Fruit fly (Drosophila melanogaster) whole organism, embryonic: ENCODE data around the gene RpS28a.

Experiments
- C15 ChIP-seq: fragments of 200-800 bp; sonication (Bioruptor generic); IDR thresholded peaks from 3 replicates; pipeline ENCODE4 v1.3.6; 2022; ENCODE audit warnings: missing biosample characterization, missing genetic modification characterization
- CG10431 ChIP-seq: fragments of 200-800 bp; sonication (Bioruptor generic); optimal IDR thresholded peaks from 3 replicates; lab custom pipeline; 2018; ENCODE audit warnings: missing biosample characterization, mild to moderate bottlenecking, missing genetic modification characterization
- CG11247 ChIP-seq: fragments of 200-800 bp; sonication (Bioruptor generic); IDR thresholded peaks from 2 replicates; pipeline ENCODE4 v1.3.6; 2022; ENCODE audit warnings: missing biosample characterization, missing genetic modification characterization
- CG11723 ChIP-seq: fragments of 200-800 bp; sonication (Bioruptor generic); optimal IDR thresholded peaks from 2 replicates; lab custom pipeline; 2017; ENCODE audit warnings: missing biosample characterization, mild to moderate bottlenecking, missing genetic modification characterization
- CG13894 ChIP-seq: fragments of 200-800 bp; sonication (Bioruptor generic); optimal IDR thresholded peaks from 3 replicates; lab custom pipeline; 2018; ENCODE audit warnings: missing biosample characterization, mild to moderate bottlenecking, missing genetic modification characterization, moderate library complexity
- CG1529 ChIP-seq: fragments of 200-800 bp; sonication (Bioruptor generic); optimal IDR thresholded peaks from 3 replicates; lab custom pipeline; 2018; ENCODE audit warnings: missing biosample characterization, missing genetic modification characterization
- CG15514 ChIP-seq: fragments of 200-800 bp; sonication (Bioruptor generic); optimal IDR thresholded peaks from 3 replicates; lab custom pipeline; 2017; ENCODE audit warnings: missing biosample characterization, missing genetic modification characterization, mild to moderate bottlenecking, moderate library complexity, missing genetic modification reagents
- CG16815 ChIP-seq: fragments of 200-800 bp; sonication (Bioruptor generic); optimal IDR thresholded peaks from 3 replicates; lab custom pipeline; 2017; ENCODE audit warnings: missing biosample characterization, mild to moderate bottlenecking, missing genetic modification characterization
- CG17802 ChIP-seq: fragments of 200-800 bp; sonication (Bioruptor generic); optimal IDR thresholded peaks from 2 replicates; lab custom pipeline; 2018; ENCODE audit warnings: missing biosample characterization, mild to moderate bottlenecking, missing genetic modification characterization, moderate library complexity
- CG1792 ChIP-seq: fragments of 200-800 bp; sonication (Bioruptor generic); optimal IDR thresholded peaks from 2 replicates; lab custom pipeline; 2016; ENCODE audit warnings: missing biosample characterization, missing genetic modification characterization
- CG2129 ChIP-seq: fragments of 200-800 bp; sonication (Bioruptor generic); IDR thresholded peaks from 2 replicates; pipeline ENCODE4 v1.3.6; 2022; ENCODE audit warnings: missing biosample characterization, missing genetic modification characterization; ENCODE audit not compliant: partially characterized antibody
- CG2202 ChIP-seq: fragments of 200-800 bp; sonication (Bioruptor generic); optimal IDR thresholded peaks from 2 replicates; lab custom pipeline; 2018; ENCODE audit warnings: missing biosample characterization, mild to moderate bottlenecking, missing genetic modification characterization
- CG32767 ChIP-seq: fragments of 200-800 bp; sonication (Bioruptor generic); IDR thresholded peaks from 2 replicates; pipeline ENCODE4 v1.3.6; 2022; ENCODE audit warnings: missing biosample characterization, missing genetic modification characterization
- CG34224 ChIP-seq: fragments of 200-800 bp; sonication (Bioruptor generic); IDR thresholded peaks from 3 replicates; pipeline ENCODE4 v1.3.6; 2022; ENCODE audit warnings: missing biosample characterization, missing genetic modification characterization; ENCODE audit not compliant: partially characterized antibody
- CG7786 ChIP-seq: fragments of 200-800 bp; sonication (Bioruptor generic); optimal IDR thresholded peaks from 2 replicates; lab custom pipeline; 2016; ENCODE audit warnings: missing biosample characterization, missing genetic modification characterization
- CG7963 ChIP-seq: fragments of 200-800 bp; sonication (Bioruptor generic); IDR thresholded peaks from 3 replicates; pipeline ENCODE4 v1.3.6; 2022; ENCODE audit warnings: missing biosample characterization, missing genetic modification characterization; ENCODE audit not compliant: partially characterized antibody
- CG8359 ChIP-seq: fragments of 200-800 bp; sonication (Bioruptor generic); optimal IDR thresholded peaks from 2 replicates; lab custom pipeline; 2017; ENCODE audit warnings: missing biosample characterization, mild to moderate bottlenecking, missing genetic modification characterization, borderline replicate concordance
- CG9817 ChIP-seq: fragments of 200-800 bp; sonication (Bioruptor generic); optimal IDR thresholded peaks from 2 replicates; lab custom pipeline; 2018; ENCODE audit warnings: missing biosample characterization, mild to moderate bottlenecking, missing genetic modification characterization, moderate library complexity
- CTCF ChIP-seq: fragments of 200-800 bp; sonication (Bioruptor generic); optimal IDR thresholded peaks from 2 replicates; lab custom pipeline; 2017; ENCODE audit warnings: missing biosample characterization, mild to moderate bottlenecking, missing genetic modification characterization, moderate library complexity
- HLHmδ ChIP-seq: fragments of 200-800 bp; sonication (Bioruptor generic); optimal IDR thresholded peaks from 2 replicates; lab custom pipeline; 2018; ENCODE audit warnings: missing biosample characterization, mild to moderate bottlenecking, missing genetic modification characterization, moderate library complexity
- Lhr ChIP-seq: fragments of 200-800 bp; sonication (Bioruptor generic); optimal IDR thresholded peaks from 3 replicates; lab custom pipeline; 2017; ENCODE audit warnings: mild to moderate bottlenecking, missing biosample characterization, missing genetic modification reagents, missing genetic modification characterization
- MESR4 ChIP-seq: fragments of 200-800 bp; sonication (Bioruptor generic); optimal IDR thresholded peaks from 2 replicates; lab custom pipeline; 2018; ENCODE audit warnings: missing biosample characterization, mild to moderate bottlenecking, missing genetic modification characterization, moderate library complexity
- Nf-YB ChIP-seq: fragments of 200-800 bp; sonication (Bioruptor generic); optimal IDR thresholded peaks from 3 replicates; lab custom pipeline; 2019; ENCODE audit warnings: missing biosample characterization, mild to moderate bottlenecking, missing genetic modification characterization, moderate library complexity
- Rx ChIP-seq: fragments of 200-800 bp; sonication (Bioruptor generic); IDR thresholded peaks from 2 replicates; pipeline ENCODE4 v1.3.6; 2022; ENCODE audit warnings: missing biosample characterization, missing genetic modification characterization
- amos ChIP-seq: fragments of 200-800 bp; sonication (Bioruptor generic); IDR thresholded peaks from 2 replicates; pipeline ENCODE4 v1.3.6; 2022; ENCODE audit warnings: missing biosample characterization, missing genetic modification characterization; ENCODE audit not compliant: partially characterized antibody
- aop ChIP-seq: fragments of 200-800 bp; sonication (Bioruptor generic); IDR thresholded peaks from 2 replicates; pipeline ENCODE4 v1.3.6; 2022; ENCODE audit warnings: missing biosample characterization, missing genetic modification characterization
- az2 ChIP-seq: fragments of 200-800 bp; sonication (Bioruptor generic); optimal IDR thresholded peaks from 3 replicates; lab custom pipeline; 2016; ENCODE audit warnings: missing biosample characterization, missing genetic modification characterization
- bab2 ChIP-seq: fragments of 200-800 bp; sonication (Bioruptor generic); optimal IDR thresholded peaks from 2 replicates; lab custom pipeline; 2016; ENCODE audit warnings: missing biosample characterization, missing genetic modification characterization
- bowl ChIP-seq: fragments of 200-800 bp; sonication (Bioruptor generic); IDR thresholded peaks from 2 replicates; pipeline ENCODE4 v1.3.6; 2022; ENCODE audit warnings: missing biosample characterization, missing genetic modification characterization
- cas ChIP-seq: fragments of 200-800 bp; sonication (Bioruptor generic); IDR thresholded peaks from 2 replicates; pipeline ENCODE4 v1.3.6; 2022; ENCODE audit warnings: missing biosample characterization, missing genetic modification characterization
- da ChIP-seq: fragments of 200-800 bp; sonication (Bioruptor generic); optimal IDR thresholded peaks from 2 replicates; lab custom pipeline; 2016; ENCODE audit warnings: missing biosample characterization, missing genetic modification characterization
- dan ChIP-seq: fragments of 200-800 bp; sonication (Bioruptor generic); IDR thresholded peaks from 2 replicates; pipeline ENCODE4 v1.3.6; 2022; ENCODE audit warnings: missing biosample characterization, missing genetic modification characterization
- dmrt11E ChIP-seq: fragments of 200-800 bp; sonication (Bioruptor generic); optimal IDR thresholded peaks from 3 replicates; lab custom pipeline; 2018; ENCODE audit warnings: missing biosample characterization, mild to moderate bottlenecking, missing genetic modification characterization, moderate library complexity
- dmrt99B ChIP-seq: fragments of 200-800 bp; sonication (Bioruptor generic); optimal IDR thresholded peaks from 2 replicates; lab custom pipeline; 2018; ENCODE audit warnings: missing biosample characterization, mild to moderate bottlenecking, missing genetic modification characterization, moderate library complexity
- dpn ChIP-seq, 2 experiments: fragments of 200-800 bp; sonication (Bioruptor generic); optimal IDR thresholded peaks; 3 replicates each; lab custom pipeline; 2016; ENCODE audit warnings: missing biosample characterization in 2 of 2, missing genetic modification characterization in 2 of 2
- gce ChIP-seq: fragments of 200-800 bp; sonication (Bioruptor generic); IDR thresholded peaks from 3 replicates; pipeline ENCODE4 v1.3.6; 2022; ENCODE audit warnings: missing biosample characterization, missing genetic modification characterization
- gcm ChIP-seq: fragments of 200-800 bp; sonication (Bioruptor generic); optimal IDR thresholded peaks from 2 replicates; lab custom pipeline; 2019; ENCODE audit warnings: missing biosample characterization, mild to moderate bottlenecking, missing genetic modification characterization, moderate library complexity
- gcm2 ChIP-seq: fragments of 200-800 bp; sonication (Bioruptor generic); optimal IDR thresholded peaks from 2 replicates; lab custom pipeline; 2016; ENCODE audit warnings: missing biosample characterization, missing genetic modification characterization
- h ChIP-seq: fragments of >200 bp; optimal IDR thresholded peaks from 2 replicates; lab custom pipeline; 2017
- jing ChIP-seq: fragments of 200-800 bp; sonication (Bioruptor generic); optimal IDR thresholded peaks from 2 replicates; lab custom pipeline; 2018; ENCODE audit warnings: missing biosample characterization, mild to moderate bottlenecking, missing genetic modification characterization
- lmd ChIP-seq: fragments of 200-800 bp; sonication (Bioruptor generic); IDR thresholded peaks from 2 replicates; pipeline ENCODE4 v1.3.6; 2022; ENCODE audit warnings: missing biosample characterization, missing genetic modification characterization
- mam ChIP-seq: fragments of 200-800 bp; sonication (Bioruptor generic); optimal IDR thresholded peaks from 3 replicates; lab custom pipeline; 2016; ENCODE audit warnings: missing biosample characterization, missing genetic modification characterization
- mirr ChIP-seq: fragments of 200-800 bp; sonication (Bioruptor generic); optimal IDR thresholded peaks from 3 replicates; lab custom pipeline; 2018; ENCODE audit warnings: missing biosample characterization, mild to moderate bottlenecking, missing genetic modification characterization
- nau ChIP-seq: fragments of 200-800 bp; sonication (Bioruptor generic); optimal IDR thresholded peaks from 3 replicates; lab custom pipeline; 2017; ENCODE audit warnings: missing biosample characterization, mild to moderate bottlenecking, missing genetic modification characterization, missing genetic modification reagents
- pb ChIP-seq: fragments of 200-800 bp; sonication (Bioruptor generic); optimal IDR thresholded peaks from 3 replicates; lab custom pipeline; 2016; ENCODE audit warnings: missing biosample characterization, missing genetic modification characterization
- pita ChIP-seq: fragments of 200-800 bp; sonication (Bioruptor generic); optimal IDR thresholded peaks from 2 replicates; lab custom pipeline; 2017; ENCODE audit warnings: missing biosample characterization, mild to moderate bottlenecking, missing genetic modification characterization
- pzg ChIP-seq: fragments of 200-800 bp; sonication (Bioruptor generic); optimal IDR thresholded peaks from 3 replicates; lab custom pipeline; 2018; ENCODE audit warnings: missing biosample characterization, mild to moderate bottlenecking, missing genetic modification characterization, moderate library complexity
- row ChIP-seq: fragments of 200-800 bp; sonication (Bioruptor generic); IDR thresholded peaks from 3 replicates; pipeline ENCODE4 v1.3.6; 2022; ENCODE audit warnings: missing biosample characterization, missing genetic modification characterization
- so ChIP-seq: fragments of 200-800 bp; sonication (Bioruptor generic); IDR thresholded peaks from 3 replicates; pipeline ENCODE4 v1.3.6; 2022; ENCODE audit warnings: missing biosample characterization, missing genetic modification characterization
- sug ChIP-seq: fragments of 200-800 bp; optimal IDR thresholded peaks from 2 replicates; lab custom pipeline; 2019; ENCODE audit warnings: missing biosample characterization, mild to moderate bottlenecking, missing genetic modification characterization, moderate library complexity

The RpS28a gene

dm6 chr3R:30058057-30058868, 35.8 kb upstream of the RpS28a start, which contains the start of gene sima (continued):
- no peak for TF ChIP-seq CG34224
- TF ChIP-seq CG7963 (GFP tag; lab: Robert Waterston, UW) = no peak
- TF ChIP-seq mam (GFP tag; lab: Kevin White, UChicago) = peak; percentile 32
- TF ChIP-seq CG9817 (tag; lab: Kevin White, UChicago) = peak; percentile 1
- TF ChIP-seq CG2202 (tag; lab: Kevin White, UChicago) = no peak
- TF ChIP-seq pita = no peak
- peak; percentile 31; the same call in 1 of the 2 replicates for TF ChIP-seq lmd (GFP tag; lab: Robert Waterston, UW)
- TF ChIP-seq CG11723 = no peak
- no peak for TF ChIP-seq nau (GFP tag; lab: Kevin White, UChicago)
- TF ChIP-seq row = peak; percentile 80
- TF ChIP-seq h = no peak
- peak; percentile 32 for TF ChIP-seq sug (tag; lab: Kevin White, UChicago)
- no peak for TF ChIP-seq CG1529 (GFP tag; lab: Kevin White, UChicago)
- peak; percentile 56 for TF ChIP-seq CG13894 (tag; lab: Kevin White, UChicago)
- no peak for TF ChIP-seq CG8359 (GFP tag; lab: Kevin White, UChicago)
- TF ChIP-seq bowl = no peak
- TF ChIP-seq da (GFP tag; lab: Kevin White, UChicago) = no peak
- TF ChIP-seq mirr (GFP tag; lab: Kevin White, UChicago) = no peak
- peak; percentile 34 for TF ChIP-seq dmrt99B (tag; lab: Kevin White, UChicago)
- no peak for TF ChIP-seq HLHmδ (GFP tag; lab: Kevin White, UChicago)
- no peak for TF ChIP-seq amos (GFP tag; lab: Robert Waterston, UW)
- no peak for TF ChIP-seq az2 (GFP tag; lab: Kevin White, UChicago)
- TF ChIP-seq CG2129 (GFP tag; lab: Robert Waterston, UW) = no peak
- no peak for TF ChIP-seq dan
- no peak for TF ChIP-seq CG16815 (GFP tag; lab: Kevin White, UChicago)
- no peak for TF ChIP-seq CG32767 (GFP tag; lab: Robert Waterston, UW)
- peak; percentile 57 for TF ChIP-seq CG15514
- no peak for TF ChIP-seq gcm (GFP tag; lab: Kevin White, UChicago)
- peak; percentile 29 to 53 for TF ChIP-seq dpn (GFP tag; optimal IDR thresholded peaks at IDR 0.05; lab: Kevin White, UChicago)
- no peak for TF ChIP-seq gce
- TF ChIP-seq CTCF (GFP tag; lab: Kevin White, UChicago) = no peak
- TF ChIP-seq so = no peak
- peak; percentile 25 for TF ChIP-seq Lhr (GFP tag; lab: Kevin White, UChicago)
- peak; percentile 65 for TF ChIP-seq MESR4
- no peak for TF ChIP-seq aop
- TF ChIP-seq gcm2 (GFP tag; lab: Kevin White, UChicago) = no peak
- TF ChIP-seq pb = no peak
- no peak for TF ChIP-seq CG10431
- no peak for TF ChIP-seq jing (GFP tag; lab: Kevin White, UChicago)
- TF ChIP-seq CG1792 (GFP tag; lab: Kevin White, UChicago) = peak; percentile 22
- peak; percentile 17; the same call in 1 of the 2 replicates for TF ChIP-seq cas
- no peak for TF ChIP-seq CG11247 (GFP tag; lab: Robert Waterston, UW)
- TF ChIP-seq pzg = peak; percentile 86
- TF ChIP-seq Nf-YB (GFP tag; lab: Kevin White, UChicago) = peak; percentile 18
- TF ChIP-seq C15 (GFP tag; lab: Robert Waterston, UW) = no peak
- TF ChIP-seq Rx (GFP tag; lab: Robert Waterston, UW) = no peak
- no peak for TF ChIP-seq dmrt11E
- TF ChIP-seq CG17802 (tag; lab: Kevin White, UChicago) = no peak
- no peak for TF ChIP-seq CG7786 (GFP tag; lab: Kevin White, UChicago)
- TF ChIP-seq bab2 (GFP tag; lab: Kevin White, UChicago) = peak; percentile 15
